Worm (Caenorhabditis elegans) whole organism, early embryonic: ENCODE results near the gene T04G9.7.

ENCODE experiments used
- B0310.2 ChIP-seq: sonication (generic microtip); optimal IDR thresholded peaks from 2 replicates; lab custom pipeline; 2016; ENCODE audit warnings: mild to moderate bottlenecking, missing genetic modification characterization, missing compliant biosample characterization
- F13C5.2 ChIP-seq: sonication (generic microtip); optimal IDR thresholded peaks from 2 replicates; lab custom pipeline; 2017; ENCODE audit warnings: mild to moderate bottlenecking, missing genetic modification characterization, inconsistent platforms, missing compliant biosample characterization
- aly-1 ChIP-seq: sonication (generic microtip); optimal IDR thresholded peaks from 2 replicates; lab custom pipeline; 2016; ENCODE audit warnings: missing genetic modification characterization, missing compliant biosample characterization
- ama-1 ChIP-seq: fragments of 150-350 bp; optimal IDR thresholded peaks from 2 replicates; lab custom pipeline; 2014
- ceh-13 ChIP-seq: fragments of 200-800 bp; sonication (Bioruptor generic); optimal IDR thresholded peaks from 2 replicates; lab custom pipeline; 2018; ENCODE audit warnings: mild to moderate bottlenecking, missing genetic modification characterization, missing compliant biosample characterization
- ceh-36 ChIP-seq: sonication (generic microtip); optimal IDR thresholded peaks from 2 replicates; lab custom pipeline; 2016; ENCODE audit warnings: missing genetic modification characterization, inconsistent platforms, missing compliant biosample characterization
- ets-7 ChIP-seq: sonication (generic microtip); optimal IDR thresholded peaks from 2 replicates; lab custom pipeline; 2016; ENCODE audit warnings: missing genotype, missing genetic modification characterization, missing compliant biosample characterization
- flt-1 ChIP-seq: fragments of 200-800 bp; sonication (Bioruptor generic); IDR thresholded peaks from 2 replicates; pipeline ENCODE4 v1.3.6; 2022; ENCODE audit warnings: missing genetic modification characterization, missing compliant biosample characterization
- hmbx-1 ChIP-seq: sonication (generic microtip); optimal IDR thresholded peaks from 2 replicates; lab custom pipeline; 2016; ENCODE audit warnings: mild to moderate bottlenecking, missing genetic modification characterization, missing compliant biosample characterization
- hmg-4 ChIP-seq: fragments of 200-800 bp; sonication (Bioruptor generic); optimal IDR thresholded peaks from 2 replicates; lab custom pipeline; 2018; ENCODE audit warnings: mild to moderate bottlenecking, missing genetic modification characterization, missing compliant biosample characterization
- hnd-1 ChIP-seq: sonication (generic microtip); optimal IDR thresholded peaks from 2 replicates; lab custom pipeline; 2016; ENCODE audit warnings: missing genetic modification characterization, missing compliant biosample characterization
- pes-1 ChIP-seq: fragments of 200-800 bp; sonication (Bioruptor generic); IDR thresholded peaks from 2 replicates; pipeline ENCODE4 v1.3.6; 2022; ENCODE audit warnings: missing genetic modification reagents, missing genetic modification characterization, missing compliant biosample characterization
- scrt-1 ChIP-seq: fragments of 200-800 bp; sonication (Bioruptor generic); IDR thresholded peaks from 2 replicates; pipeline ENCODE4 v1.3.6; 2022; ENCODE audit warnings: missing genetic modification characterization, missing compliant biosample characterization
- sea-1 ChIP-seq: fragments of 200-800 bp; sonication (Bioruptor generic); conservative IDR thresholded peaks from 2 replicates; pipeline ENCODE4 v1.3.6; 2022; ENCODE audit warnings: missing genetic modification characterization, missing compliant biosample characterization
- tbx-11 ChIP-seq: fragments of 200-800 bp; sonication (Bioruptor generic); IDR thresholded peaks from 2 replicates; pipeline ENCODE4 v1.3.6; 2022; ENCODE audit warnings: missing genetic modification characterization, missing compliant biosample characterization
- tbx-37 ChIP-seq: fragments of 200-800 bp; sonication (Bioruptor generic); conservative IDR thresholded peaks from 2 replicates; pipeline ENCODE4 v1.3.6; 2022; ENCODE audit warnings: missing genetic modification reagents, missing genetic modification characterization, missing compliant biosample characterization
- tra-4 ChIP-seq: sonication (generic microtip); optimal IDR thresholded peaks from 2 replicates; lab custom pipeline; 2017; ENCODE audit warnings: missing genetic modification characterization, missing compliant biosample characterization

The T04G9.7 gene

DNA sequence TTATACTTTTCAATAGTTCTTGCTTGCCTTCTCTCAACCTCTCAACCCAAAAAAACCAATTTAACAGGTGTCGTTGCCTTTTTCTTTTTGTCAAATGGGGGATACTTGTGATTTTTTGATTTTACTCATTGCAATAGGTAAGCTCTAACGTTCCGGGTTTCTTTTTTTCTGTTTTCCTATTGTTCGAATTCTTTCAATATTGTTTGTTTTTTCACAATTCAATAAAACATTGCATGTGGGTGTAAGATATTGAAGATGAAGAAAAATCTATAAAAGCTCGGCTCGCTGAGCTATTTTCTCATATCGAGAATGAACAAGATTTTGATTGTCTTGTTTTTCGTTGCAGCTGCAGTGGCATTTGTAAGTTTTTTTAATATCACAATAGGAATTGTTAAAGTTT lies at the start of gene T04G9.7:
T04G9.7 (plus strand) TSS at position 301 of the 400 bp plus-strand sequence.
- TF ChIP-seq tbx-11 (GFP tag; lab: Robert Waterston, UW) (no peak), hnd-1 (tag; lab: Kevin White, UChicago) (no peak), ama-1 (no peak), hmbx-1 (tag; lab: Kevin White, UChicago) (no peak), tra-4 (tag; lab: Kevin White, UChicago) (no peak), ceh-13 (GFP tag; lab: Kevin White, UChicago) (no peak), hmg-4 (no peak), ceh-36 (tag; lab: Kevin White, UChicago) (no peak), ets-7 (no peak), flt-1 (GFP tag; lab: Robert Waterston, UW) (no peak), scrt-1 (GFP tag; lab: Robert Waterston, UW) (no peak)

- TF ChIP-seq flt-1 (GFP tag; lab: Robert Waterston, UW), result no peak
- TF ChIP-seq B0310.2 (tag; lab: Kevin White, UChicago), result no peak
- TF ChIP-seq sea-1, result no peak
- TF ChIP-seq ceh-13 (GFP tag; lab: Kevin White, UChicago), result no peak
- TF ChIP-seq aly-1, result no peak
- no peak for TF ChIP-seq pes-1
- no peak for TF ChIP-seq tbx-11 (GFP tag; lab: Robert Waterston, UW)
- TF ChIP-seq scrt-1 (GFP tag; lab: Robert Waterston, UW), result no peak
- no peak for TF ChIP-seq hnd-1 (tag; lab: Kevin White, UChicago)
- no peak for TF ChIP-seq ceh-36 (tag; lab: Kevin White, UChicago)
- no peak for TF ChIP-seq hmbx-1 (tag; lab: Kevin White, UChicago)
- no peak for TF ChIP-seq tbx-37 (GFP tag; lab: Robert Waterston, UW)
- no peak for TF ChIP-seq ama-1
- TF ChIP-seq hmg-4, result no peak
These were observed 44.8 kb upstream of the T04G9.7 start, which contains the start of gene sli-1 for ce11 chrX:725868-726267. Gene sli-1 (minus strand): TSS chrX:725968.

- TF ChIP-seq F13C5.2 (tag; lab: Kevin White, UChicago), result no peak
- no peak for TF ChIP-seq tbx-37 (GFP tag; lab: Robert Waterston, UW)
- TF ChIP-seq ets-7, result no peak
- TF ChIP-seq tra-4 (tag; lab: Kevin White, UChicago), result no peak
- no peak for TF ChIP-seq aly-1
- TF ChIP-seq hmbx-1 (tag; lab: Kevin White, UChicago), result no peak
- no peak for TF ChIP-seq pes-1
- no peak for TF ChIP-seq hnd-1 (tag; lab: Kevin White, UChicago)
- TF ChIP-seq sea-1, result no peak
- no peak for TF ChIP-seq hmg-4
- no peak for TF ChIP-seq ama-1
- no peak for TF ChIP-seq ceh-13 (GFP tag; lab: Kevin White, UChicago)
These were observed 44.3 kb upstream of the T04G9.7 start for ce11 chrX:726295-726694.

- TF ChIP-seq pes-1 (no peak), tbx-37 (GFP tag; lab: Robert Waterston, UW) (no peak), sea-1 (no peak), hmbx-1 (tag; lab: Kevin White, UChicago) (no peak), flt-1 (GFP tag; lab: Robert Waterston, UW) (no peak), hmg-4 (no peak), hnd-1 (tag; lab: Kevin White, UChicago) (no peak), aly-1 (peak; percentile 52), ceh-36 (tag; lab: Kevin White, UChicago) (peak; percentile 26), ceh-13 (GFP tag; lab: Kevin White, UChicago) (no peak), ama-1 (no peak), F13C5.2 (tag; lab: Kevin White, UChicago) (peak; percentile 41), tbx-11 (GFP tag; lab: Robert Waterston, UW) (no peak), B0310.2 (tag; lab: Kevin White, UChicago) (no peak)
These were observed 42.9 kb upstream of the T04G9.7 start for ce11 chrX:727737-728136.

DNA sequence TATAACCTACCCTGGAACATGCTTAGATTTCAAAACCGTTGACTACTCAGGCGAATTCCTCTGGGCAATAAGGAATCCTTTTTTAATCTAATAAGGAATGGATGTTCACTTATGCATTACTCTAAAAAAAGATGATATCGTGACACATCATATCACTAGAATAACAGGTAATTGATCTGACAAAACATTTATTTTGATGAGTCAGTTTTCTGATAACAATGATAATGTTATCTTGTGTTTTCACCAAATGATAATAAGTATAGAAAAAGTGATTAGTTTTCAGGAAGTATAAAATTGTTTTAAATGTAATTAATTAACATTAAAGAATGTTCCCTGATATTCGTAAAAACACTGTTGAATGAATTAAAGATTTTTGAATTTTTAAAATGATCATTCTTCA lies 41.6 kb upstream of the T04G9.7 start:
- no peak for TF ChIP-seq ceh-13 (GFP tag; lab: Kevin White, UChicago)
- no peak for TF ChIP-seq hmbx-1 (tag; lab: Kevin White, UChicago)

DNA sequence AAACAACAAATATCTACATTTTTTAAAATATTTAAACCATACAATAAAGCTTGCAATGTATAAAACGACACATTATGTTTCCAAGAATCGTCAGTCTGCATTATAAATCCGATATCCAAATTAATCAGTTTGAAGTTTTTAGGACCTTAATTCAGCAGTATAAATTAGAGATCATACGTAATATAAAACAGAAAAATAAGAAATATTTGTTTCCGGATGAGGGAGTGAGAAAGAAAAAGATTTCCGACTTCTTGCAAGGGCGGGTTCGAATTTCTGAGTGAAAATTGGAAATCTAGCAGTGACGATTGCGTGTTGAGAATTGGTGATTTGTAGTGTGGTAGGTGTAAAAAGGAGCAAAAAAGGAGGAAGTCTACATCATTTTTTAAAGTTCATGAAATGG lies 35.1 kb upstream of the T04G9.7 start, which contains the start of gene npr-19:
npr-19 (minus strand) TSS at position 101 of the 400 bp plus-strand sequence.
- TF ChIP-seq hmbx-1 (tag; lab: Kevin White, UChicago) (no peak), B0310.2 (tag; lab: Kevin White, UChicago) (no peak), tra-4 (tag; lab: Kevin White, UChicago) (no peak), aly-1 (no peak), flt-1 (GFP tag; lab: Robert Waterston, UW) (no peak), sea-1 (no peak), hmg-4 (no peak), scrt-1 (GFP tag; lab: Robert Waterston, UW) (no peak), hnd-1 (tag; lab: Kevin White, UChicago) (no peak), ceh-13 (GFP tag; lab: Kevin White, UChicago) (no peak), tbx-11 (GFP tag; lab: Robert Waterston, UW) (no peak), ceh-36 (tag; lab: Kevin White, UChicago) (no peak), pes-1 (no peak), ama-1 (no peak), tbx-37 (GFP tag; lab: Robert Waterston, UW) (no peak)

- TF ChIP-seq tra-4 (tag; lab: Kevin White, UChicago), result no peak
- no peak for TF ChIP-seq B0310.2 (tag; lab: Kevin White, UChicago)
- TF ChIP-seq aly-1, result no peak
These were observed 33.6 kb upstream of the T04G9.7 start for ce11 chrX:736989-737388.

DNA sequence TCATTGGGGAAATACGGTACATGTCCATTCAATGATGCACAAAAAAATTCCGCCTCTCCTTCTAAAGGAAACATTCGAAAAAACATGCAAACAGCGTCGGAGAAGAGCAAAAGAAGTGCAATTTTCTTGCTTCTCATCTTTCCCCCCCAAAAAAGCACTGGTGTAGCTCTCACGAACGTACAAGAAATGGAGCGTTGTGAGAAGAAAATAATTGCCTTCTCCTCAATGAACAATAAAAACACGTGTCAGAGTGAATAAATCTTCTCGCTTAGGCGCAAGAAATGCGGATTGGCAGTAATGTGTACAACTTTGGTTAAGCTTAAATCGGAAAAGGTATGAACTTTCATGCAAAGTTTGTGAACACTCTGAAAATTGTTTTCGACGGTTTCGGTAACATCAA lies 22.3 kb upstream of the T04G9.7 start:
- TF ChIP-seq tbx-11 (GFP tag; lab: Robert Waterston, UW) (no peak), ceh-13 (GFP tag; lab: Kevin White, UChicago) (no peak), hmg-4 (no peak), scrt-1 (GFP tag; lab: Robert Waterston, UW) (no peak), F13C5.2 (tag; lab: Kevin White, UChicago) (no peak), ceh-36 (tag; lab: Kevin White, UChicago) (no peak), flt-1 (GFP tag; lab: Robert Waterston, UW) (no peak), tra-4 (tag; lab: Kevin White, UChicago) (no peak), sea-1 (no peak), B0310.2 (tag; lab: Kevin White, UChicago) (no peak)
